Fruit fly (Drosophila melanogaster): Measurements from ENCODE around the gene CG15741.

DNA sequence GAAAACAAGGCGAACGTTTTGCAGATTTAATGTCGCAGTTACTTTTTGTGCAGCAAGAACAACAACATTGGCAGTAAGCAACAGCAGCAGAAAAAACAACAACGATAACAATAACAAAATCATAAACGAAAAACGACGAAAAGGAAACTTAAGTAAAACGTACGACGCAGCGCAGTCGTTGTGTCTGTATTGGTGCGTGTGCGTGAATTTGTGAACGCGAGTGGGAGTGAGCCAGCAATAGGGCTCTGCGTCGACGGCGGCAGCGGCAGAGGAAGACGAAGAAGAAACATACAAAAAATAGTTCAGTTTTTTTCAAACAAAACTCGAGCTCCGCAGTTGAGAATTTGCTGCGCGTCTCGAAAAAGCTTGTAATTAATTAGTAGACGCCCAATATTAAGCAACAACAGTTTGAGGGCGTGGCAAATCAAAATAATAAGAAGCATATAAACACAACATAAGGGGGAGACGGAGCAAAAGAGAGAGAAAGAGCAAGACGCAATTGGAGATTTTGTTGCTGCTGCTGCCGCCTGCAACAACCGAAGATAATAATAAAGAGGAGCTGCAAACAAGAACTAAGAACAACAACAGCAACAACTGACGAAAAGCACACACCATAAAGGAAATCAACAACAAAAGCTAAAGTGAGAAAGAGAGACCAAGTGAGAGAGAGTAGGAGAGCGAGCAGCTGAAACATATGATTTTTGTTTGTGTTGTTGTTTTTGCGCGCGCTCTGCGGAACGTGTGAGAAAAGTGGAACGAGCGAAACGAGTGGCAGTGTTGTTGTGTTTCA is 20.4 kb downstream of the CG15741 start:
- TF ChIP-seq CTCF (optimal IDR thresholded peaks at IDR 0.05): no peak
- TF ChIP-seq CG8478 (optimal IDR thresholded peaks at IDR 0.05): no peak
